Fruit fly (Drosophila melanogaster): Measurements from ENCODE around the gene yellow-g2.

The yellow-g2 gene

DNA sequence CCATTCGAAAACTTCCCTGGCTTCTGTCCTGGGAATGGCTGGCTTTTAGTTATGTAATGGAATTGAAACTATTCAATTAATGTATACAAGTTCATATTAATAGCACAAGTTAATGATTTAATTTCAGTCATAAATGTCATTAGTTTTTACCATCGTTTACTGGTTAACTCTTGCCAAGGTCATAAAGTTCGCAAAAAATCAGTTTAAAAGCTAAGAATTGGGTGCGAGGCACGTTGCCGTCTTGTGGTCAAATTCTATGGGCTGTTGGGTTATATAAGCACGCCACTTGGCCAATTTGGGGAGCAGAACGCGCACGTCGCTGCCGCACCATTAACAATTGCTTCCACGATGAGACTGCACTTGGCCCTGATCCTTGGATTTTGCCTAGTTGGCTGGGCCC is at the start of gene yellow-g2:
Gene yellow-g2, plus strand, starts transcription at position 301 of the 400 bp plus-strand sequence.
- TF ChIP-seq Myc (optimal IDR thresholded peaks at IDR 0.05) = no peak
- no peak for TF ChIP-seq h (optimal IDR thresholded peaks at IDR 0.05)
- TF ChIP-seq ttk (optimal IDR thresholded peaks at IDR 0.05) = no peak
- no peak for TF ChIP-seq psq (optimal IDR thresholded peaks at IDR 0.05)
- TF ChIP-seq insv (optimal IDR thresholded peaks at IDR 0.05) = no peak
- no peak for TF ChIP-seq Sin3A (optimal IDR thresholded peaks at IDR 0.05)

DNA sequence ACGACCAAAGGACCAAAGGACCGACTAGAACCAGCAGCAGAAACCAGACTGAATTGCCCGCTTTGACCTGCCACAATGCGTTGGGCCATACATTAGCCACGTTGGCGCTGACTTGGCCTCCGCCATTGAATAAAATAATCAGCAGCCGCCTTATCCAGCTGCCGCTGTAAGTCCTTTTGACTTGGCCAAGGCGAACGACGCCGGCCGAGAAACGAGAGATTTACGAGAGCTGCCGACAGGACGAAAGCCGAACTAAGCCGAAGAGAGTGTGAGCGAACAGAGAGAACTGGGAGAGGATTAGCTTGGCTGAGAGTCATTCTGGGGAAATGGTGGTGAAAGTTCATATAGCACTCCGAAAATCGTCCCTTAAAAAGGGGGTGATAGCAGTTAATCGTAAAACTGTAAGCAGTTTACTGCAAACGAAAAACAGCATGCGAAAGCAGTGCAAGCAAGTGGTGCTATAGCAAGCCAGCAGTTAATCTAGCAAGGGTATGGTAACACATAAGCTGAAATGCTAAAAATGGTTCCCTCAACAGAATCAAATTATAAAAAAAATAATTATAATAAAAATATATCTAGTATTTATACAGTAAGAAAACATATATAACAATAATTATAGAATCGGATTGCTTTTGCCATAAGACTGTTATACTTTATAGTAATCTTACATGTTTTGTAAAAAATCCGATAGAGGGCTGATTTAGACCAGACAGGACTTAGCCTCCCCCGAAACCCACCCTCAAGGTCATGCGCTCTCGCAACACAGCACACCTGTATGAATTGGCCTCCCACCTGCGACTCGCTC is 47.8 kb upstream of the yellow-g2 start:
- TF ChIP-seq ttk (optimal IDR thresholded peaks at IDR 0.05) (no peak), insv (optimal IDR thresholded peaks at IDR 0.05) (no peak), psq (optimal IDR thresholded peaks at IDR 0.05) (no peak), h (optimal IDR thresholded peaks at IDR 0.05) (no peak), Myc (optimal IDR thresholded peaks at IDR 0.05) (no peak), Sin3A (optimal IDR thresholded peaks at IDR 0.05) (no peak)

DNA sequence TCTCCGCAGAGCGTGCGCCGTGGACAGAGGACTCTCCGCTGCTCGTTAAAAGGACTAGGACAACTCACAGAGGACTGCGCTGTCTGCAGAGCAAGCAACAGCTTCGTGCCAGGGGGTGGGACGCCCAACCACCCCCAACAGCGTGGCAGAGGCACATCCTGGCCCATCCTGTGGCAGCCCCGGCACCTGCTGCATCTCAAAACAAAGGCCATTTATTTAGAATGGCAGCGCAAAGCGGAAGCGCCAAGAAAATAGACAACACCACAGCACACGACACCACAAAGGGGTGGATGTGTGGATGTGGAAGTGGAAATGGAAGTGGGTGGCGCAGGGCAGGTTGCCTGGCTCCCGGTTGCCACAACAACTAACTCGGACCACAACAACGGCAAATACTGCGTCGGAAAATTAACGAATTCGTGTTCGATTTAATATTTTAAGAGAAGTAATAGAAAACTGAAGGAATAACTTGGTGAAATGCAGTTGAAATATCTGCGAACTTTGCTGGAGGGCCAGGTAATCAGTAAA is 47.1 kb upstream of the yellow-g2 start, which contains the start of gene Oseg2:
Gene Oseg2, plus strand, starts transcription at position 475 of the 525 bp plus-strand sequence.
- no peak for TF ChIP-seq h (optimal IDR thresholded peaks at IDR 0.05)
- no peak for TF ChIP-seq Myc (optimal IDR thresholded peaks at IDR 0.05)
- TF ChIP-seq insv (optimal IDR thresholded peaks at IDR 0.05) = no peak
- TF ChIP-seq ttk (optimal IDR thresholded peaks at IDR 0.05) = no peak
- TF ChIP-seq Sin3A (optimal IDR thresholded peaks at IDR 0.05) = no peak
- TF ChIP-seq psq (optimal IDR thresholded peaks at IDR 0.05) = no peak

DNA sequence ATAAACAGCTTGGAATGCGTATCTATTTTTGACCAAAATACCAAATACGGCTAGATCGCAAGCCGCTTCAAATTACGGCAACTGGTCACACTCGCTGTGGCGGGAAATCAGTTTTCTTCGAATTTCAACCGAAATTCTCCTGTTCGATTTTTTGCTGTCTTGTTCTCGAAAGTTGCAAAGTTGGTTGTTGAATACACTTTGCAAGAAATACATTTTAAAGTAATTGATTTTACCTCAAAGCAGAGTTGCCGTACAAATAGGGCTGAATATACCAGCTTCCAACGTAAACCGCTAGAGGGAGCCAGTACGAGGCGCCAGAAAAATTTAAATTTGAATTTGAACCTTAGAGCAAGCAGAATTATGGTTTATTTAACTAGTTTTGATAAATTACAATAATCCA is 39.3 kb upstream of the yellow-g2 start, which contains the start of gene CG9018:
Gene CG9018, minus strand, starts transcription at position 43 of the 400 bp plus-strand sequence.
- TF ChIP-seq h (optimal IDR thresholded peaks at IDR 0.05) (no peak), Sin3A (optimal IDR thresholded peaks at IDR 0.05) (no peak), insv (optimal IDR thresholded peaks at IDR 0.05) (no peak), Myc (optimal IDR thresholded peaks at IDR 0.05) (no peak), ttk (optimal IDR thresholded peaks at IDR 0.05) (no peak), psq (optimal IDR thresholded peaks at IDR 0.05) (no peak)

DNA sequence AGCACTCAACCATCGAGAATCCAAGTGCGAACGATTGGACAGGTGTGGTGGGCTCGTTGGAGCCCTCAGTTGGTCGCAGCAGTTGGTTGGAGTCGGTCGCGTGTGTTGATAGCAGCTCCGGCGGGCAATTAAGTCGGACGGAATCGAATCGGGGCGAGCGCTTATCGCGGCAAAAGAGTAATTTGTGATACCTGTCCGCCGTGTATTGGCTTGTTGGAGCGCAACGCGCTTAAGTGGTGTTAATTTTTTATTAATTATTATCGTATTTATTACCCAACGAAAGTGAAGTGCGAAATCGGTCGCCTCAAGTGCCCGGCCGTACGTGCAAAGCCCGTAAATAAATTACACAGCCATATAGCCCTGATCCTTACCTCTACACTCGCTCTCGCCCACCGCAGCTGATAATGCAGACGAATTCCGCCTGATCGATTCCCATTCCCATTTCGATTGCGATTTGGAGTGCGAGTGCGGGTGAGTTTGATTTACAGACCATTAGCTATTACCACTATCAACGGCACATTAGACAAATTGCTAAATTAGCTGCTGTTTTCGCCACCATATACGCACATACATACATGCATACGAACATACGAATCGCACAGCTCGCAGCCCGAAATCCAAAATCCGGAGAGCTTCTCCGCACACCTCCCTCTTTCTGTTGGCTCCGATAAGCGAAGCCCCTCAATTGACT is 38.7 kb upstream of the yellow-g2 start, which contains the start of gene ACXD:
Gene ACXD, plus strand, starts transcription at position 66 of the 691 bp plus-strand sequence.
- TF ChIP-seq insv (optimal IDR thresholded peaks at IDR 0.05) (no peak), ttk (optimal IDR thresholded peaks at IDR 0.05) (no peak), h (optimal IDR thresholded peaks at IDR 0.05) (no peak), Myc (optimal IDR thresholded peaks at IDR 0.05) (no peak), psq (optimal IDR thresholded peaks at IDR 0.05) (no peak), Sin3A (optimal IDR thresholded peaks at IDR 0.05) (no peak)

DNA sequence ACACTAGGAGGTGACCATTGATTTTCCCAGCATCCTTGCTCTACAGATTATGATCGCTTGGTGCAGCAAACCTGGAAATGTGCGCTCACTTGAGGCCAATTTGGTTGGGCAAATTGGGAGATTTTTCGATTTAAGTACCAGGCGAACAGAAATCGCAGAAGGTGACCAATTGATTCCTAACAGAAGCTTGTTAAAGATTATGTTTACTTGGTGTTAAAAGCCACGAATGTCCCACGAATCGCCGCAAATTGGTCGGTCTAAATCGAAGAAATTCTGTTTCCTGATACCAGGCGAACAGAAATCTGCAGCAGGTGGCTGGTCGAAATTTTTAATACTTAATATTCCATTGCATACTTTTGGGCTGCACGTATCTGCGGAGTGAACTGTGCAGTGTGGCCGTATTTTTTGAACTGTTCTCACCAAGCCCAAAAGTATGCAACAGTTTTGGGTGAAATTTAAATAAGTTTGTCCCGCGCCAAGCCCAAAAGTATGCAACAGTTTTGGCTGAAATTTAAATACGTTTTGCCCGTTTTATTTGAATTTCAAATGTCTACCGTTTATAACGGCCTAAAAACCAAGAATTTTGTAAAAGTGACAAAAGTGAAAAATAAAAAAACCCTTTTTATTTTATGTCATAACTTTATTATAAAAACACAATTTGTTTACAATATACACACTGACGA is 32.4 kb upstream of the yellow-g2 start, which contains the start of gene CG32301:
Gene CG32301, plus strand, starts transcription at position 633 of the 683 bp plus-strand sequence.
- TF ChIP-seq h (optimal IDR thresholded peaks at IDR 0.05) = no peak
- no peak for TF ChIP-seq Sin3A (optimal IDR thresholded peaks at IDR 0.05)
- no peak for TF ChIP-seq Myc (optimal IDR thresholded peaks at IDR 0.05)
- no peak for TF ChIP-seq psq (optimal IDR thresholded peaks at IDR 0.05)
- TF ChIP-seq insv (optimal IDR thresholded peaks at IDR 0.05) = no peak
- no peak for TF ChIP-seq ttk (optimal IDR thresholded peaks at IDR 0.05)

DNA sequence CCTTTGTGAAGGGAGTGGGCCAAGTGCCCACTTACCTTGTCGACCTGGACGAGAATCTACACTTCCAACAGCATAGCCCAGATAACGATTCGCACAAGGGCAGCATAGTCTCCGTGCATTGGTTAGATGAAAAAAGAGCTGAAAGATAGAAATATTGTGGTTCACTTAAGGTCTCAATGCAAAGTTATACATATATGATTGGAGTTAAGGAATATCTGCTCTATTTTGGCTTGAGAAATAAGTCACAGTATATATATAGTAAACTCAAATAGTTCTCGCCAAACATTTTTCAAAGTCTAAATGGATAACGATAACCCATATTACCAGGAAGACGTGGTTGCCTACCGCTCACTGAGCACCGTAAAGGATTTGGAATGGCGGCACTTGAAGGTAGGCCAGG is 28.0 kb upstream of the yellow-g2 start, which contains the start of gene CG32305:
Gene CG32305, plus strand, starts transcription at position 301 of the 400 bp plus-strand sequence.
- no peak for TF ChIP-seq insv (optimal IDR thresholded peaks at IDR 0.05)
- no peak for TF ChIP-seq Myc (optimal IDR thresholded peaks at IDR 0.05)
- no peak for TF ChIP-seq Sin3A (optimal IDR thresholded peaks at IDR 0.05)
- no peak for TF ChIP-seq psq (optimal IDR thresholded peaks at IDR 0.05)
- TF ChIP-seq ttk (optimal IDR thresholded peaks at IDR 0.05) = no peak
- TF ChIP-seq h (optimal IDR thresholded peaks at IDR 0.05) = no peak

DNA sequence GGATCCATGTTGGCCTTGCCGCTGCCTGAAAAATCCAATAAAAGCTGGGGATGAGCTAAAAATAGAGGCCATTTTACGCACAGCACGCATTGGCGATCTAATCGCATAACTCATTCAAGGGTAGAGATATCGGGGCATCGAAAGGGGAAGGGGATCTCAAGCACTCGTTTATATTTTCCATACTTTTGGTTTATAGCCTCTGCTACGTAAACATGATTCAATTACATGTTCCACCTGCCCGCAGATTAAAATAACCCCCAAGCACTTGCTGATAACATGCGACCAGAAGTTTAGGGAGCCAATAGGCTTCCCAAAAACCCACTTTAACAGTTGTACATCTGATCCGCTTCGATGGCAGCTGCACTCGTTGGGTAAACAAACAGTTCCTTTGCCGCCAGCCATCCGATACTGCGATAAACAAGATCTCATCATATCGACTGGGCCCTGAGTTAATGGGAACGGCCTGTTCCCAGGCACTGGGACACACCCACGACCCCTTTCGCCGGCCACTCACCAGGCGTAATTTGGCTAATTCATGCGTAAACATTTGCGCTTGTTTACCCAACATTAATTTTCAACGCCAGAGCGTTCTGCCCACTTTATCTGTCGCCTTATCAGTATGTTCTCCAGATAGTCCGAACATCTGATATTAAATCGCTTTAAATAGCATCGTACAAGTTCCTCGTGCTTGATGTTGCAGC is 22.2 kb upstream of the yellow-g2 start:
- TF ChIP-seq insv (optimal IDR thresholded peaks at IDR 0.05) (no peak), h (optimal IDR thresholded peaks at IDR 0.05) (no peak), ttk (optimal IDR thresholded peaks at IDR 0.05) (no peak), Sin3A (optimal IDR thresholded peaks at IDR 0.05) (no peak), Myc (optimal IDR thresholded peaks at IDR 0.05) (no peak), psq (optimal IDR thresholded peaks at IDR 0.05) (no peak)

DNA sequence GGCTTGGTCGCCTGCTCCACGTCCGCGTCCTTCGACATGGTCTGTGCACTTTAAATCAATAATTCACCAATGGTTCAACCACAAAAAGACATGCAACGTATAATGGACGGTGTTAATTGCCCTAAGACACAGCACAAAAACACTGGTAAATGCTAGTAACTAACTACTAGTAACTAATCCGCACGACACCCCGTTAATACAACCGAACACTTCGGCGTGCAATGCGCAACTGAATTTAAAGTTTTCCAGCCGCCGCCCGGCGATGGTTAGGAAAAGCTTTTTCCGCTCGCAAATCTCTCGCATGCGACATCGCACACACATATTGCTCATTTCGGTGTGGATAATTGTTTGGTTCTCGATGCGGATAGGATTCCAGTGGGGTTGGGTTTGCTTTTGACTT is 20.6 kb upstream of the yellow-g2 start:
- TF ChIP-seq ttk (optimal IDR thresholded peaks at IDR 0.05) = no peak
- no peak for TF ChIP-seq Sin3A (optimal IDR thresholded peaks at IDR 0.05)
- TF ChIP-seq insv (optimal IDR thresholded peaks at IDR 0.05) = no peak
- no peak for TF ChIP-seq h (optimal IDR thresholded peaks at IDR 0.05)
- no peak for TF ChIP-seq Myc (optimal IDR thresholded peaks at IDR 0.05)
- no peak for TF ChIP-seq psq (optimal IDR thresholded peaks at IDR 0.05)

DNA sequence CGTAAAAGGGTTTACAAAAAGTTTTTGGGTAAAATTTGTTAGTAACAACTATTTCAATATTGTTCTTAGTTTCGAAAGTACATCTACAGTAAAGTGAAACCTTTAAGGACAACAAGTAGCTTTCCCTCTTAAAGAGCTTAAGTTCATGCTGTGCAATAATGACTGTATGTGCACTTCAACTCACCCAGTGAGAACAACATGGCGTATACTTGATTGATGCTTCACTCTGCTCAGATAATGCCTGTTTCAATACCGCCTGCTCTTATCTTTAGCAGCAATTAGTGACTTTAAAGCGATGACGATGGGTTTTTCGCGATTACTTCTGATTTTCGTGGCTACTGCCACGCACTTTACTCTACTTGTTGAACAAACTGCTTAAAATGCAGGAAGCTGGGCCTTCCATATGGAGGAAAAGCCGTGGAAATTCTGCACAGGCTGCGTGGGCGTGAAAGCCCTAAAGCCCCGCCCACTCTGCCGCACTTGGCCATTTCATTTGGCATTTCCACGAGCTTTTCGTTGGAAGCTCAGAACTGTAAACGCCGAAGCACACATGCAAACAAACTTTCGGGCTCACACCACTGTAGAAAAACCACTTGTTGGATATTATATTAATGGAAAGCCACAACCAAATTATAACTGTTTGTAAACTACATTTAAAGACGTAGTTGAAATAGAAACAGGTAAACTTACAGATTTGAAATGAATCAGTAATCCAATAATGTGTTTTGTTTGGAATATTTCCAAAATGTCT is 19.8 kb upstream of the yellow-g2 start:
- TF ChIP-seq h (optimal IDR thresholded peaks at IDR 0.05) = no peak
- TF ChIP-seq Sin3A (optimal IDR thresholded peaks at IDR 0.05) = no peak
- TF ChIP-seq ttk (optimal IDR thresholded peaks at IDR 0.05) = no peak
- no peak for TF ChIP-seq psq (optimal IDR thresholded peaks at IDR 0.05)
- no peak for TF ChIP-seq insv (optimal IDR thresholded peaks at IDR 0.05)
- no peak for TF ChIP-seq Myc (optimal IDR thresholded peaks at IDR 0.05)

All from Kc167 (cell line).